Worm (Caenorhabditis elegans): Measurements from ENCODE around the gene bcl-7.

The bcl-7 gene

ce11 chrIII:5939453-5940296 is 13.8 kb downstream of the bcl-7 start, which contains the start of gene ubq-1 (continued):
- no peak for TF ChIP-seq ztf-26 (tag; optimal IDR thresholded peaks at IDR 0.05)
- no peak for TF ChIP-seq unc-62 (GFP tag; optimal IDR thresholded peaks at IDR 0.05)
- TF ChIP-seq Y53G8AR.9 (GFP tag; conservative IDR thresholded peaks at IDR 0.05): 0 out of 2 replicates have a peak, but pooled peaks have one; percentile 8
- TF ChIP-seq pbrm-1 (GFP tag; IDR thresholded peaks at IDR 0.05): no peak; the same call in 1 of the 2 replicates
- peak; percentile 60 for TF ChIP-seq ZK185.1 (tag; optimal IDR thresholded peaks at IDR 0.05; ENCODE audit: poor library complexity, severe bottlenecking)
- no peak for TF ChIP-seq K12H6.12 (tag; optimal IDR thresholded peaks at IDR 0.05)

- 0 out of 2 replicates have a peak, but pooled peaks have one; percentile 5 for TF ChIP-seq bed-1 (GFP tag; IDR thresholded peaks at IDR 0.05)
- peak; percentile 1 for TF ChIP-seq ztf-3 (GFP tag; optimal IDR thresholded peaks at IDR 0.05)
- TF ChIP-seq C17E4.6 (GFP tag; IDR thresholded peaks at IDR 0.05): no peak
- TF ChIP-seq nhr-80 (tag; optimal IDR thresholded peaks at IDR 0.05): peak; percentile 58
- TF ChIP-seq ceh-40 (GFP tag; IDR thresholded peaks at IDR 0.05): peak; percentile 22; the same call in 1 of the 2 replicates
- no peak for TF ChIP-seq ceh-100 (GFP tag; IDR thresholded peaks at IDR 0.05)
- TF ChIP-seq akir-1 (GFP tag; optimal IDR thresholded peaks at IDR 0.05): no peak
- TF ChIP-seq ceh-58 (GFP tag; IDR thresholded peaks at IDR 0.05): peak; percentile 2; the same call in 1 of the 2 replicates
- no peak for TF ChIP-seq hlh-12 (tag; optimal IDR thresholded peaks at IDR 0.05)
- peak; percentile 58; the same call in 1 of the 2 replicates for TF ChIP-seq rcor-1 (GFP tag; IDR thresholded peaks at IDR 0.05)
- TF ChIP-seq sdz-38 (tag; optimal IDR thresholded peaks at IDR 0.05): no peak
- TF ChIP-seq K11D2.4 (GFP tag; IDR thresholded peaks at IDR 0.05): no peak
- no peak for TF ChIP-seq hlh-26 (GFP tag; conservative IDR thresholded peaks at IDR 0.05)
- no peak for TF ChIP-seq nhr-179 (tag; optimal IDR thresholded peaks at IDR 0.05)
- no peak for TF ChIP-seq pha-4 (tag; optimal IDR thresholded peaks at IDR 0.05)
- 0 out of 2 replicates have a peak, but pooled peaks have one; percentile 63 for TF ChIP-seq Y95B8A.8 (GFP tag; IDR thresholded peaks at IDR 0.05)
- peak; percentile 24 for TF ChIP-seq madf-3 (GFP tag; IDR thresholded peaks at IDR 0.05)
- peak; percentile 50; the same call in 1 of the 2 replicates for TF ChIP-seq nfyb-1 (GFP tag; IDR thresholded peaks at IDR 0.05)
- peak; percentile 66 for TF ChIP-seq zim-3 (tag; optimal IDR thresholded peaks at IDR 0.05)
- TF ChIP-seq zfh-2 (GFP tag; conservative IDR thresholded peaks at IDR 0.05): 0 out of 2 replicates have a peak, but pooled peaks have one; percentile 6
- TF ChIP-seq athp-1 (tag; optimal IDR thresholded peaks at IDR 0.05): no peak
- TF ChIP-seq attf-5 (GFP tag; optimal IDR thresholded peaks at IDR 0.05): peak; percentile 66
- no peak for TF ChIP-seq lir-1 (GFP tag; conservative IDR thresholded peaks at IDR 0.05)
- no peak for TF ChIP-seq dpff-1 (tag; optimal IDR thresholded peaks at IDR 0.05)
- peak; percentile 71 for TF ChIP-seq pbrm-1 (GFP tag; IDR thresholded peaks at IDR 0.05)
- TF ChIP-seq ZK185.1 (tag; optimal IDR thresholded peaks at IDR 0.05; ENCODE audit: poor library complexity, severe bottlenecking): no peak
- peak; percentile 30 for TF ChIP-seq F52B5.7 (tag; optimal IDR thresholded peaks at IDR 0.05)
- no peak for TF ChIP-seq F37B4.10 (GFP tag; IDR thresholded peaks at IDR 0.05)
- TF ChIP-seq repo-1 (tag; optimal IDR thresholded peaks at IDR 0.05): no peak
- TF ChIP-seq atf-7 (tag; optimal IDR thresholded peaks at IDR 0.05): peak; percentile 67
- TF ChIP-seq Y53G8AR.9 (GFP tag; conservative IDR thresholded peaks at IDR 0.05): peak; percentile 80
- no peak for TF ChIP-seq Y56A3A.18 (GFP tag; IDR thresholded peaks at IDR 0.05)
- no peak for TF ChIP-seq rpc-1 (optimal IDR thresholded peaks at IDR 0.05)
- no peak for TF ChIP-seq rpc-1 (tag; optimal IDR thresholded peaks at IDR 0.05)
- no peak for TF ChIP-seq bed-2 (GFP tag; IDR thresholded peaks at IDR 0.05)
- TF ChIP-seq dox-1 (GFP tag; IDR thresholded peaks at IDR 0.05): peak; percentile 70; the same call in 1 of the 2 replicates
- TF ChIP-seq ztf-18 (tag; optimal IDR thresholded peaks at IDR 0.05): peak; percentile 10
- TF ChIP-seq lag-1 (GFP tag; IDR thresholded peaks at IDR 0.05): no peak
- TF ChIP-seq egrh-3 (GFP tag; IDR thresholded peaks at IDR 0.05): no peak; the same call in 1 of the 2 replicates
- TF ChIP-seq B0019.2 (GFP tag; conservative IDR thresholded peaks at IDR 0.05): no peak
- no peak for TF ChIP-seq sptf-2 (GFP tag; optimal IDR thresholded peaks at IDR 0.05)
- TF ChIP-seq gei-17 (GFP tag; optimal IDR thresholded peaks at IDR 0.05): no peak
- peak; percentile 62 for TF ChIP-seq nhr-27 (tag; optimal IDR thresholded peaks at IDR 0.05)
These were observed 14.7 kb downstream of the bcl-7 start for ce11 chrIII:5940525-5940974.
